Worm (Caenorhabditis elegans) whole organism, young adult: ENCODE measurements around the gene F15B9.8.

ENCODE experiments used
- B0261.1 ChIP-seq: sonication (generic microtip); optimal IDR thresholded peaks from 2 replicates; lab custom pipeline; 2016; ENCODE audit warnings: mild to moderate bottlenecking, missing genetic modification characterization, moderate library complexity, missing compliant biosample characterization
- B0336.3 ChIP-seq: fragments of 200-800 bp; sonication (Bioruptor generic); IDR thresholded peaks from 2 replicates; pipeline ENCODE4 v1.3.6; 2022; ENCODE audit warnings: missing genetic modification characterization, missing compliant biosample characterization
- C17E4.6 ChIP-seq: fragments of 200-800 bp; sonication (Bioruptor generic); IDR thresholded peaks from 2 replicates; pipeline ENCODE4 v1.3.6; 2022; ENCODE audit warnings: missing genetic modification reagents, missing genetic modification characterization, missing compliant biosample characterization
- D2030.7 ChIP-seq: fragments of 200-800 bp; sonication (Bioruptor generic); IDR thresholded peaks from 2 replicates; pipeline ENCODE4 v1.3.6; 2022; ENCODE audit warnings: missing genetic modification reagents, missing genetic modification characterization, missing compliant biosample characterization
- F23B12.7 ChIP-seq: sonication (generic microtip); optimal IDR thresholded peaks from 2 replicates; lab custom pipeline; 2017; ENCODE audit warnings: missing genetic modification characterization, mild to moderate bottlenecking, missing compliant biosample characterization, antibody characterized with exemption, moderate library complexity; ENCODE audit not compliant: insufficient read depth
- F37B4.10 ChIP-seq: fragments of 200-800 bp; sonication (Bioruptor generic); IDR thresholded peaks from 2 replicates; pipeline ENCODE4 v1.3.6; 2022; ENCODE audit warnings: missing genetic modification characterization, missing compliant biosample characterization
- F57A8.1 ChIP-seq: fragments of 200-800 bp; sonication (Bioruptor generic); optimal IDR thresholded peaks from 2 replicates; lab custom pipeline; 2018; ENCODE audit warnings: mild to moderate bottlenecking, missing genetic modification characterization, moderate library complexity, missing compliant biosample characterization
- K11D2.4 ChIP-seq: fragments of 200-800 bp; sonication (Bioruptor generic); IDR thresholded peaks from 2 replicates; pipeline ENCODE4 v1.3.6; 2022; ENCODE audit warnings: missing genetic modification reagents, missing genetic modification characterization, missing compliant biosample characterization
- T07F8.4 ChIP-seq: sonication (generic microtip); optimal IDR thresholded peaks from 2 replicates; lab custom pipeline; 2016; ENCODE audit warnings: mild to moderate bottlenecking, missing genetic modification characterization, moderate library complexity, missing compliant biosample characterization
- Y53F4B.3 ChIP-seq: fragments of 200-800 bp; sonication (Bioruptor generic); IDR thresholded peaks from 2 replicates; pipeline ENCODE4 v1.3.6; 2022; ENCODE audit warnings: missing genetic modification reagents, missing genetic modification characterization, missing compliant biosample characterization
- Y53G8AR.9 ChIP-seq: fragments of 200-800 bp; sonication (Bioruptor generic); conservative IDR thresholded peaks from 2 replicates; pipeline ENCODE4 v1.3.6; 2022; ENCODE audit warnings: missing genetic modification reagents, missing genetic modification characterization, missing compliant biosample characterization
- Y95B8A.8 ChIP-seq: fragments of 200-800 bp; sonication (Bioruptor generic); IDR thresholded peaks from 2 replicates; pipeline ENCODE4 v1.3.6; 2022; ENCODE audit warnings: missing genetic modification reagents, missing genetic modification characterization, missing compliant biosample characterization
- ZK185.1 ChIP-seq: sonication (generic microtip); optimal IDR thresholded peaks from 2 replicates; lab custom pipeline; 2016; ENCODE audit warnings: mild to moderate bottlenecking, missing genetic modification characterization, missing compliant biosample characterization; ENCODE audit not compliant: poor library complexity, severe bottlenecking
- atf-7 ChIP-seq: sonication (generic microtip); optimal IDR thresholded peaks from 2 replicates; lab custom pipeline; 2017; ENCODE audit warnings: mild to moderate bottlenecking, missing genetic modification characterization, missing compliant biosample characterization
- athp-1 ChIP-seq: sonication (generic microtip); optimal IDR thresholded peaks from 2 replicates; lab custom pipeline; 2017; ENCODE audit warnings: mild to moderate bottlenecking, missing genetic modification characterization, missing compliant biosample characterization
- bed-2 ChIP-seq: fragments of 200-800 bp; sonication (Bioruptor generic); IDR thresholded peaks from 2 replicates; pipeline ENCODE4 v1.3.6; 2022; ENCODE audit warnings: missing genetic modification reagents, missing genetic modification characterization, missing compliant biosample characterization
- ccch-3 ChIP-seq: fragments of 200-800 bp; sonication (Bioruptor generic); optimal IDR thresholded peaks from 2 replicates; lab custom pipeline; 2018; ENCODE audit warnings: mild to moderate bottlenecking, missing genetic modification characterization, missing compliant biosample characterization
- ceh-27 ChIP-seq: fragments of 200-800 bp; sonication (Bioruptor generic); optimal IDR thresholded peaks from 2 replicates; lab custom pipeline; 2018; ENCODE audit warnings: mild to moderate bottlenecking, missing genetic modification characterization, moderate library complexity, missing compliant biosample characterization
- ceh-40 ChIP-seq: fragments of 200-800 bp; sonication (Bioruptor generic); IDR thresholded peaks from 2 replicates; pipeline ENCODE4 v1.3.6; 2022; ENCODE audit warnings: missing genetic modification characterization, missing compliant biosample characterization
- ceh-79 ChIP-seq: sonication (generic microtip); optimal IDR thresholded peaks from 2 replicates; lab custom pipeline; 2017; ENCODE audit warnings: mild to moderate bottlenecking, missing genetic modification characterization, missing compliant biosample characterization
- ceh-91 ChIP-seq: fragments of 200-800 bp; sonication (Bioruptor generic); IDR thresholded peaks from 2 replicates; pipeline ENCODE4 v1.3.6; 2022; ENCODE audit warnings: missing genetic modification reagents, missing genetic modification characterization, missing compliant biosample characterization
- dpff-1 ChIP-seq: sonication (generic microtip); optimal IDR thresholded peaks from 2 replicates; lab custom pipeline; 2017; ENCODE audit warnings: mild to moderate bottlenecking, missing genetic modification characterization, missing compliant biosample characterization
- egrh-3 ChIP-seq: fragments of 200-800 bp; sonication (Bioruptor generic); IDR thresholded peaks from 2 replicates; pipeline ENCODE4 v1.3.6; 2022; ENCODE audit warnings: missing genetic modification reagents, missing genetic modification characterization, missing compliant biosample characterization
- ekl-4 ChIP-seq: fragments of 200-800 bp; sonication (Bioruptor generic); IDR thresholded peaks from 2 replicates; pipeline ENCODE4 v1.3.6; 2022; ENCODE audit warnings: missing genetic modification reagents, missing genetic modification characterization, missing compliant biosample characterization
- him-1 ChIP-seq: sonication (generic microtip); optimal IDR thresholded peaks from 2 replicates; lab custom pipeline; 2016; ENCODE audit warnings: missing genotype, missing genetic modification reagents, missing genetic modification characterization, missing compliant biosample characterization
- hrde-1 ChIP-seq: sonication (generic microtip); optimal IDR thresholded peaks from 2 replicates; lab custom pipeline; 2016; ENCODE audit warnings: missing genetic modification characterization, mild to moderate bottlenecking, missing compliant biosample characterization, moderate library complexity, missing genotype, missing genetic modification reagents, borderline replicate concordance
- let-607 ChIP-seq, 2 experiments: fragments of 200-800 bp in 1 of 2; sonication (Bioruptor generic) in 1 of 2; sonication (generic microtip) in 1 of 2; optimal IDR thresholded peaks; 2 replicates each; lab custom pipeline; 2016 to 2018; ENCODE audit warnings: mild to moderate bottlenecking in 2 of 2, missing compliant biosample characterization in 2 of 2, missing genetic modification characterization in 2 of 2, moderate library complexity in 2 of 2, missing genotype in 1 of 2
- lin-26 ChIP-seq: fragments of 200-800 bp; sonication (Bioruptor generic); IDR thresholded peaks from 2 replicates; pipeline ENCODE4 v1.3.6; 2022; ENCODE audit warnings: missing genetic modification reagents, missing genetic modification characterization, missing compliant biosample characterization
- lin-54 ChIP-seq: fragments of 200-800 bp; sonication (Bioruptor generic); optimal IDR thresholded peaks from 2 replicates; lab custom pipeline; 2018; ENCODE audit warnings: mild to moderate bottlenecking, missing genetic modification characterization, missing compliant biosample characterization
- madf-6 ChIP-seq: fragments of 200-800 bp; sonication (Bioruptor generic); IDR thresholded peaks from 2 replicates; pipeline ENCODE4 v1.3.6; 2022; ENCODE audit warnings: missing genetic modification reagents, missing genetic modification characterization, missing compliant biosample characterization
- mes-4 ChIP-seq: sonication (generic microtip); optimal IDR thresholded peaks from 2 replicates; lab custom pipeline; 2016; ENCODE audit warnings: missing genotype, missing genetic modification characterization, missing compliant biosample characterization
- mxl-1 ChIP-seq: sonication (generic microtip); optimal IDR thresholded peaks from 2 replicates; lab custom pipeline; 2016; ENCODE audit warnings: missing genetic modification characterization, missing compliant biosample characterization
- nfya-1 ChIP-seq: sonication (generic microtip); optimal IDR thresholded peaks from 2 replicates; lab custom pipeline; 2017; ENCODE audit warnings: antibody characterized with exemption, missing compliant biosample characterization, missing genetic modification characterization, borderline replicate concordance; ENCODE audit not compliant: insufficient read depth
- nfya-2 ChIP-seq: fragments of 200-800 bp; sonication (Bioruptor generic); IDR thresholded peaks from 2 replicates; pipeline ENCODE4 v1.3.6; 2022; ENCODE audit warnings: missing genetic modification reagents, missing genetic modification characterization, missing compliant biosample characterization
- pha-4 ChIP-seq: fragments of 150-350 bp; sonication (generic microtip); optimal IDR thresholded peaks from 2 replicates; lab custom pipeline; 2014; ENCODE audit warnings: missing biosample characterization, missing genetic modification reagents, missing genetic modification characterization
- rec-8 ChIP-seq, 2 experiments: sonication (generic microtip); optimal IDR thresholded peaks; 2 replicates each; lab custom pipeline; 2016; ENCODE audit warnings: mild to moderate bottlenecking in 2 of 2, missing genetic modification characterization in 2 of 2, missing genetic modification reagents in 2 of 2, missing genotype in 2 of 2, missing biosample characterization in 1 of 2, missing compliant biosample characterization in 1 of 2, moderate library complexity in 1 of 2
- rpc-1 ChIP-seq, 2 experiments: fragments of 150-350 bp in 1 of 2; sonication (generic microtip) in 1 of 2; optimal IDR thresholded peaks; 2 replicates each; lab custom pipeline; 2014 to 2018; ENCODE audit warnings: missing biosample characterization in 1 of 2, missing genetic modification characterization in 1 of 2, missing genetic modification reagents in 1 of 2, missing genotype in 1 of 2
- somi-1 ChIP-seq: fragments of 200-800 bp; sonication (Bioruptor generic); optimal IDR thresholded peaks from 2 replicates; lab custom pipeline; 2018; ENCODE audit warnings: mild to moderate bottlenecking, missing genetic modification characterization, missing compliant biosample characterization
- sptf-2 ChIP-seq: fragments of 200-800 bp; sonication (Bioruptor generic); optimal IDR thresholded peaks from 2 replicates; lab custom pipeline; 2018; ENCODE audit warnings: mild to moderate bottlenecking, missing genetic modification characterization, missing compliant biosample characterization
- tbp1 ChIP-seq: fragments of 200-800 bp; sonication (Bioruptor generic); optimal IDR thresholded peaks from 2 replicates; lab custom pipeline; 2018; ENCODE audit warnings: mild to moderate bottlenecking, missing genetic modification characterization, missing compliant biosample characterization
- unc-130 ChIP-seq: sonication (generic microtip); optimal IDR thresholded peaks from 2 replicates; lab custom pipeline; 2016; ENCODE audit warnings: missing genetic modification reagents, missing genetic modification characterization, missing compliant biosample characterization
- zfh-2 ChIP-seq: fragments of 200-800 bp; sonication (Bioruptor generic); conservative IDR thresholded peaks from 2 replicates; pipeline ENCODE4 v1.3.6; 2022; ENCODE audit warnings: missing genetic modification reagents, missing genetic modification characterization, missing compliant biosample characterization
- zim-3 ChIP-seq: sonication (generic microtip); optimal IDR thresholded peaks from 2 replicates; lab custom pipeline; 2017; ENCODE audit warnings: mild to moderate bottlenecking, missing genetic modification characterization, moderate library complexity, missing compliant biosample characterization
- ztf-26 ChIP-seq: sonication (generic microtip); optimal IDR thresholded peaks from 2 replicates; lab custom pipeline; 2017; ENCODE audit warnings: missing genetic modification characterization, missing compliant biosample characterization

The F15B9.8 gene

ce11 chrV:13003378-13003777 lies 15.0 kb downstream of the F15B9.8 start (continued):
- peak; percentile 87 for TF ChIP-seq lin-26 (GFP tag; lab: Robert Waterston, UW)
- TF ChIP-seq unc-130 (GFP tag; lab: Kevin White, UChicago): peak; percentile 27
- peak; percentile 18; the same call in 1 of the 2 replicates for TF ChIP-seq ceh-40 (GFP tag; lab: Robert Waterston, UW)
- peak; percentile 65 for TF ChIP-seq madf-6 (GFP tag; lab: Robert Waterston, UW)
- peak; percentile 38 for TF ChIP-seq F57A8.1 (GFP tag; lab: Kevin White, UChicago)
- peak; percentile 39 for TF ChIP-seq him-1 (tag; lab: Kevin White, UChicago)
- no peak for TF ChIP-seq F37B4.10 (GFP tag; lab: Robert Waterston, UW)
- TF ChIP-seq Y95B8A.8 (GFP tag; lab: Robert Waterston, UW): no peak
- peak; percentile 76 for TF ChIP-seq F23B12.7 (tag; lab: Kevin White, UChicago)
- TF ChIP-seq sptf-2 (GFP tag; lab: Kevin White, UChicago): peak; percentile 37
- TF ChIP-seq atf-7: peak; percentile 69
- no peak for TF ChIP-seq bed-2 (GFP tag; lab: Robert Waterston, UW)
- TF ChIP-seq ztf-26 (tag; lab: Kevin White, UChicago): peak; percentile 51
- TF ChIP-seq ceh-79: no peak
- no peak for TF ChIP-seq pha-4

DNA sequence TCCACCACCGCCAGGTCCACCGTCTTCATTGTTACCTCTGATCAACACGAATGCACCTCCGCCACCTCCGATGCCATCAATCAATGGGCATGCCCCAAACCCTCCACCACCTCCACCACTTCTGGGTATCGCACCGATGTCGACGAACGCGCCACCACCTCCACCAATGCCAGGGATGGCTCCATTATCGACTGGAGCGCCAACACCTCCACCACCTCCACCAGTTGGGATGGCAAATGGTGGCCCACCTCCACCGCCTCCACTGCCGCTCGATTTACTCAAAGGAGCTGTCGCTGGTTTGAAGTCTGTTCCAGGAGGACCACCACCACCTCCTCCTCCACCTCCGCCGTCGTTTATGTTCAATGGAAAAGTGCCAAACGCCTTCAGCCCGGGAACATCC lies 16.0 kb downstream of the F15B9.8 start:
- no peak for TF ChIP-seq ceh-27
- TF ChIP-seq tbp1 (GFP tag; lab: Kevin White, UChicago): no peak
- no peak for TF ChIP-seq ekl-4 (GFP tag; lab: Robert Waterston, UW)
- TF ChIP-seq egrh-3: peak; percentile 69
- TF ChIP-seq lin-26 (GFP tag; lab: Robert Waterston, UW): 0 out of 2 replicates have a peak, but pooled peaks have one; percentile 34
- TF ChIP-seq F37B4.10 (GFP tag; lab: Robert Waterston, UW): 0 out of 2 replicates have a peak, but pooled peaks have one; percentile 25
- TF ChIP-seq ccch-3: no peak
- TF ChIP-seq somi-1 (GFP tag; lab: Kevin White, UChicago): no peak
- 0 out of 2 replicates have a peak, but pooled peaks have one; percentile 11 for TF ChIP-seq K11D2.4 (GFP tag; lab: Robert Waterston, UW)
- peak; percentile 88 for TF ChIP-seq zfh-2 (GFP tag; lab: Robert Waterston, UW)
- TF ChIP-seq let-607 (tag; optimal IDR thresholded peaks at IDR 0.05; lab: Kevin White, UChicago): no peak
- TF ChIP-seq D2030.7 (GFP tag; lab: Robert Waterston, UW): peak; percentile 24; the same call in 1 of the 2 replicates

- TF ChIP-seq nfya-2 (GFP tag; lab: Robert Waterston, UW) (no peak), Y53F4B.3 (no peak), rec-8 (tag; optimal IDR thresholded peaks at IDR 0.05; lab: Kevin White, UChicago) (no peak), ekl-4 (GFP tag; lab: Robert Waterston, UW) (no peak), F57A8.1 (GFP tag; lab: Kevin White, UChicago) (no peak), dpff-1 (tag; lab: Kevin White, UChicago) (no peak), lin-54 (GFP tag; lab: Kevin White, UChicago) (peak; percentile 30), mes-4 (tag; lab: Kevin White, UChicago) (no peak), hrde-1 (tag; lab: Kevin White, UChicago) (peak; percentile 88), ceh-91 (no peak), ZK185.1 (tag; lab: Kevin White, UChicago) (no peak), rpc-1 (optimal IDR thresholded peaks at IDR 0.05; lab: Kevin White, UChicago) (no peak), rpc-1 (tag; optimal IDR thresholded peaks at IDR 0.05; lab: Kevin White, UChicago) (no peak), T07F8.4 (no peak), bed-2 (GFP tag; lab: Robert Waterston, UW) (no peak), B0336.3 (GFP tag; lab: Robert Waterston, UW) (no peak), athp-1 (tag; lab: Kevin White, UChicago) (peak; percentile 51), C17E4.6 (GFP tag; lab: Robert Waterston, UW) (no peak), ceh-40 (GFP tag; lab: Robert Waterston, UW) (no peak), mxl-1 (peak; percentile 20), zim-3 (tag; lab: Kevin White, UChicago) (no peak), nfya-1 (tag; lab: Kevin White, UChicago) (no peak), B0261.1 (tag; lab: Kevin White, UChicago) (no peak), Y53G8AR.9 (peak; percentile 25; the same call in 1 of the 2 replicates), K11D2.4 (GFP tag; lab: Robert Waterston, UW) (no peak)
Measured at ce11 chrV:13006754-13007153, 18.4 kb downstream of the F15B9.8 start.
